Fruit fly (Drosophila melanogaster): ENCODE results near the gene spg.

- no peak for TF ChIP-seq h (optimal IDR thresholded peaks at IDR 0.05)
- no peak for TF ChIP-seq Myc (optimal IDR thresholded peaks at IDR 0.05)
Observed at dm6 chr3R:28880066-28880842, 35.2 kb downstream of the spg start, which contains the start of the genes Nepl19 and Nepl20.
